Worm (Caenorhabditis elegans) whole organism, early embryonic: Measurements from ENCODE around the gene F44A2.7.

ENCODE experiments used
- F13C5.2 ChIP-seq: sonication (generic microtip); optimal IDR thresholded peaks from 2 replicates; lab custom pipeline; 2017; ENCODE audit warnings: mild to moderate bottlenecking, missing genetic modification characterization, inconsistent platforms, missing compliant biosample characterization
- ceh-36 ChIP-seq: sonication (generic microtip); optimal IDR thresholded peaks from 2 replicates; lab custom pipeline; 2016; ENCODE audit warnings: missing genetic modification characterization, inconsistent platforms, missing compliant biosample characterization
- flt-1 ChIP-seq: fragments of 200-800 bp; sonication (Bioruptor generic); IDR thresholded peaks from 2 replicates; pipeline ENCODE4 v1.3.6; 2022; ENCODE audit warnings: missing genetic modification characterization, missing compliant biosample characterization
- scrt-1 ChIP-seq: fragments of 200-800 bp; sonication (Bioruptor generic); IDR thresholded peaks from 2 replicates; pipeline ENCODE4 v1.3.6; 2022; ENCODE audit warnings: missing genetic modification characterization, missing compliant biosample characterization

DNA sequence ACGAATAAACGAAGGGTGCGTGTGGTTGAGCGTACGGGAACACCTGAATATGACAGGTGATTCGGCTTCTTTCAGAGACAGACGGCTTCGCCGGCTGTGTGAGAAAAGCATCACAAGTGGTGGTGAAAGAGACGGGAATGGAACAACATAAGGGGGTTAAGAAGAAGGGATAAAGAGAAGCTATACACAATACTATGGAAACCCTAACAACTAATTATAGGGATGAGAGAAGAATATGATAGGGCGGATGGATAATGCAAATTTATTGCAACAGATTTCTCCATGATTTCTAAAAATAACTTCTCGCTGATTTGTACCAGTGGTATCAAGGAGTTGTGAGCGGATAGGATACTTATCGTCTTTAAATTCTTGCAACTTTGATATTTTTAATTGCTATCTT lies 39.2 kb upstream of the F44A2.7 start, which contains the start of gene hlh-10:
- TF ChIP-seq ceh-36 (tag; lab: Kevin White, UChicago), result no peak
- TF ChIP-seq F13C5.2 (tag; lab: Kevin White, UChicago), result no peak
- TF ChIP-seq scrt-1 (GFP tag; lab: Robert Waterston, UW), result no peak
- TF ChIP-seq flt-1 (GFP tag; lab: Robert Waterston, UW), result no peak
